Fruit fly (Drosophila melanogaster) S2 (cell line): ENCODE measurements around the gene Vajk1.
A peak's percentile ranks its signal among the peaks of the same experiment; 100 is the strongest.

Source experiments
- CG8478 ChIP-seq: fragments of >200 bp; optimal IDR thresholded peaks from 2 replicates; lab custom pipeline; 2018
- CTCF ChIP-seq, 2 experiments: fragments of >200 bp; optimal IDR thresholded peaks; 2 replicates each; lab custom pipeline; 2018

Gene Vajk1

dm6 chr2L:13925699-13926098, 2.3 kb upstream of the Vajk1 start:
- TF ChIP-seq CTCF (optimal IDR thresholded peaks at IDR 0.05; lab: Kevin White, UChicago) (no peak), CG8478 (no peak)

dm6 chr2L:13923984-13924383, 631 bp upstream of the Vajk1 start:
- TF ChIP-seq CG8478 (no peak), CTCF (optimal IDR thresholded peaks at IDR 0.05; lab: Kevin White, UChicago) (no peak)

dm6 chr2L:13914425-13914824, 8.9 kb downstream of the Vajk1 start, which contains the start of gene Ance-3:
Gene Ance-3, plus strand, starts transcription at chr2L:13914725.
- TF ChIP-seq CG8478 = no peak
- no peak for TF ChIP-seq CTCF (optimal IDR thresholded peaks at IDR 0.05; lab: Kevin White, UChicago)

dm6 chr2L:13911783-13912182, 11.6 kb downstream of the Vajk1 start, which contains the start of gene Acyp:
Gene Acyp, plus strand, starts transcription at chr2L:13912083.
- TF ChIP-seq CG8478 (no peak), CTCF (optimal IDR thresholded peaks at IDR 0.05; lab: Kevin White, UChicago) (no peak)

dm6 chr2L:13909033-13909432, 14.3 kb downstream of the Vajk1 start, which contains the start of gene Ance-2:
Gene Ance-2, plus strand, starts transcription at chr2L:13909333.
- TF ChIP-seq CG8478 = no peak
- no peak for TF ChIP-seq CTCF (optimal IDR thresholded peaks at IDR 0.05; lab: Kevin White, UChicago)

- TF ChIP-seq CTCF (optimal IDR thresholded peaks at IDR 0.05; lab: Kevin White, UChicago) (no peak), CG8478 (no peak)
Observed at dm6 chr2L:13905848-13906585, 17.3 kb downstream of the Vajk1 start.

- TF ChIP-seq CG8478 = no peak
- no peak for TF ChIP-seq CTCF (optimal IDR thresholded peaks at IDR 0.05; lab: Kevin White, UChicago)
Observed at dm6 chr2L:13905072-13905847, 18.1 kb downstream of the Vajk1 start, which contains the start of gene Ance. Gene Ance, plus strand, starts transcription at chr2L:13905645.

- TF ChIP-seq CTCF (optimal IDR thresholded peaks at IDR 0.05; lab: Kevin White, UChicago) = peak; percentile 32 to 51
- no peak for TF ChIP-seq CG8478
Observed at dm6 chr2L:13904331-13904911, 18.9 kb downstream of the Vajk1 start, which contains the start of gene Smg5. Gene Smg5, minus strand, starts transcription at chr2L:13904661.

- TF ChIP-seq CG8478 (no peak), CTCF (optimal IDR thresholded peaks at IDR 0.05; lab: Kevin White, UChicago) (no peak)
Observed at dm6 chr2L:13903796-13904330, 19.5 kb downstream of the Vajk1 start.

- TF ChIP-seq CG8478 (no peak), CTCF (optimal IDR thresholded peaks at IDR 0.05; lab: Kevin White, UChicago) (no peak)
Observed at dm6 chr2L:13900111-13900930, 23.0 kb downstream of the Vajk1 start.

dm6 chr2L:13893439-13893838, 29.9 kb downstream of the Vajk1 start:
- TF ChIP-seq CTCF (optimal IDR thresholded peaks at IDR 0.05; lab: Kevin White, UChicago) (no peak), CG8478 (no peak)

- TF ChIP-seq CTCF (optimal IDR thresholded peaks at IDR 0.05; lab: Kevin White, UChicago) (peak; percentile 11 to 28), CG8478 (no peak)
Observed at dm6 chr2L:13892826-13893225, 30.5 kb downstream of the Vajk1 start.

- no peak for TF ChIP-seq CTCF (optimal IDR thresholded peaks at IDR 0.05; lab: Kevin White, UChicago)
- TF ChIP-seq CG8478 = no peak
Observed at dm6 chr2L:13889934-13890333, 33.4 kb downstream of the Vajk1 start.

dm6 chr2L:13886326-13887073, 36.9 kb downstream of the Vajk1 start:
- TF ChIP-seq CTCF (optimal IDR thresholded peaks at IDR 0.05; lab: Kevin White, UChicago) (no peak), CG8478 (no peak)
